Worm (Caenorhabditis elegans): ENCODE results near the gene Y57A10A.27.

The Y57A10A.27 gene

DNA sequence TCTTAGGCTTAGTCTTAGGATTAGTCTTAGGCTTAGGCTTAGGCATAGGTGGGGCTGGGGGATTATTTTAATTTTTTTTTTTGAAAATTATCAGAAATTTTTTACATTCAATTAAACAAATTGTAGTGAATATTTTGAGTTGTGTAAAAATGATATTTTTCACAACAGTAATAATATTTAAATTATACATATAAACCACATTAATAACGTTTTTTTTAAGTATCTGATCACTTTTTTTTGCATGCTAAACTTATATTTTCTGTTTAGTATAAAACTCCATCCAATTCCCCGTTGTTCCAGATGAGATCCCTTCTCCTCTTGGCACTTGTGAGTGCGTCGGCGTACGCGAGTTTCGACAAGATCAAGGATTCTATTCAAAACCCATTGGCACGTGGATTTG, 34.8 kb downstream of the Y57A10A.27 start, which contains the start of gene txdc-12.1:
Gene txdc-12.1 (plus strand): TSS at position 301 of the 400 bp plus-strand sequence.
- TF ChIP-seq nhr-11 (tag; optimal IDR thresholded peaks at IDR 0.05) (no peak), unc-62 (GFP tag; optimal IDR thresholded peaks at IDR 0.05) (no peak), crh-2 (tag; optimal IDR thresholded peaks at IDR 0.05) (no peak), unc-39 (tag; optimal IDR thresholded peaks at IDR 0.05) (no peak), Y55F3AM.14 (GFP tag; optimal IDR thresholded peaks at IDR 0.05) (no peak), nhr-77 (tag; optimal IDR thresholded peaks at IDR 0.05) (no peak), gmeb-1 (tag; optimal IDR thresholded peaks at IDR 0.05) (no peak), alr-1 (tag; optimal IDR thresholded peaks at IDR 0.05) (no peak), zag-1 (tag; optimal IDR thresholded peaks at IDR 0.05) (no peak), F13H6.1 (tag; optimal IDR thresholded peaks at IDR 0.05) (no peak), sem-4 (tag; optimal IDR thresholded peaks at IDR 0.05) (no peak), elt-1 (tag; optimal IDR thresholded peaks at IDR 0.05) (no peak), unc-55 (GFP tag; optimal IDR thresholded peaks at IDR 0.05) (no peak), blmp-1 (tag; optimal IDR thresholded peaks at IDR 0.05; ENCODE audit: insufficient read depth) (no peak), R02D3.7 (tag; optimal IDR thresholded peaks at IDR 0.05) (no peak), snpc-4 (tag; optimal IDR thresholded peaks at IDR 0.05) (no peak), dmd-4 (tag; optimal IDR thresholded peaks at IDR 0.05) (no peak), C34F6.9 (tag; optimal IDR thresholded peaks at IDR 0.05) (no peak)

ce11 chrII:12239449-12239848, 35.4 kb downstream of the Y57A10A.27 start:
- no peak for TF ChIP-seq nhr-11 (tag; optimal IDR thresholded peaks at IDR 0.05)
- no peak for TF ChIP-seq ztf-11 (tag; optimal IDR thresholded peaks at IDR 0.05)
- TF ChIP-seq zag-1 (tag; optimal IDR thresholded peaks at IDR 0.05), result no peak
- no peak for TF ChIP-seq skn-1 (tag; optimal IDR thresholded peaks at IDR 0.05)
- TF ChIP-seq blmp-1 (tag; optimal IDR thresholded peaks at IDR 0.05; ENCODE audit: insufficient read depth), result peak; percentile 96
- TF ChIP-seq peb-1 (tag; optimal IDR thresholded peaks at IDR 0.05), result no peak
- peak; percentile 50 for TF ChIP-seq elt-1 (tag; optimal IDR thresholded peaks at IDR 0.05)
- no peak for TF ChIP-seq nhr-77 (tag; optimal IDR thresholded peaks at IDR 0.05)
- no peak for TF ChIP-seq nhr-6 (tag; optimal IDR thresholded peaks at IDR 0.05)
- TF ChIP-seq R02D3.7 (tag; optimal IDR thresholded peaks at IDR 0.05), result no peak
- TF ChIP-seq lin-13 (GFP tag; optimal IDR thresholded peaks at IDR 0.05), result no peak
- no peak for TF ChIP-seq snpc-4 (tag; optimal IDR thresholded peaks at IDR 0.05)
- no peak for TF ChIP-seq ceh-82 (tag; optimal IDR thresholded peaks at IDR 0.05)
- no peak for TF ChIP-seq alr-1 (tag; optimal IDR thresholded peaks at IDR 0.05)
- no peak for TF ChIP-seq nhr-23 (tag; optimal IDR thresholded peaks at IDR 0.05)
- TF ChIP-seq egl-27 (tag; optimal IDR thresholded peaks at IDR 0.05), result no peak
- no peak for TF ChIP-seq sma-3 (GFP tag; optimal IDR thresholded peaks at IDR 0.05)
- no peak for TF ChIP-seq unc-62 (GFP tag; optimal IDR thresholded peaks at IDR 0.05)
- no peak for TF ChIP-seq lin-11 (tag; optimal IDR thresholded peaks at IDR 0.05)
- TF ChIP-seq nhr-129 (tag; optimal IDR thresholded peaks at IDR 0.05), result no peak
- TF ChIP-seq unc-39 (tag; optimal IDR thresholded peaks at IDR 0.05), result no peak
- TF ChIP-seq ztf-4 (tag; optimal IDR thresholded peaks at IDR 0.05), result no peak
- TF ChIP-seq aly-2 (tag; optimal IDR thresholded peaks at IDR 0.05), result no peak
- no peak for TF ChIP-seq ztf-1 (GFP tag; conservative IDR thresholded peaks at IDR 0.05)
- TF ChIP-seq lin-39 (tag; optimal IDR thresholded peaks at IDR 0.05), result no peak
- TF ChIP-seq ZK546.5 (tag; optimal IDR thresholded peaks at IDR 0.05), result no peak
- no peak for TF ChIP-seq crh-2 (tag; optimal IDR thresholded peaks at IDR 0.05)
- no peak for TF ChIP-seq mdl-1 (tag; optimal IDR thresholded peaks at IDR 0.05)
- TF ChIP-seq elt-3 (tag; optimal IDR thresholded peaks at IDR 0.05), result no peak
- TF ChIP-seq sem-4 (tag; optimal IDR thresholded peaks at IDR 0.05), result peak; percentile 51
- no peak for TF ChIP-seq sma-9 (GFP tag; optimal IDR thresholded peaks at IDR 0.05)
- TF ChIP-seq sma-9 (tag; optimal IDR thresholded peaks at IDR 0.05), result no peak
- TF ChIP-seq dmd-4 (tag; optimal IDR thresholded peaks at IDR 0.05), result no peak
- no peak for TF ChIP-seq F13H6.1 (tag; optimal IDR thresholded peaks at IDR 0.05)
- no peak for TF ChIP-seq gmeb-1 (tag; optimal IDR thresholded peaks at IDR 0.05)
- TF ChIP-seq ama-1 (optimal IDR thresholded peaks at IDR 0.05), result no peak
- no peak for TF ChIP-seq C34F6.9 (tag; optimal IDR thresholded peaks at IDR 0.05)
- peak; percentile 58 for TF ChIP-seq ceh-16 (tag; optimal IDR thresholded peaks at IDR 0.05)
- TF ChIP-seq mab-5 (tag; optimal IDR thresholded peaks at IDR 0.05), result no peak
- TF ChIP-seq nhr-12 (tag; optimal IDR thresholded peaks at IDR 0.05), result no peak
- no peak for TF ChIP-seq nhr-237 (tag; optimal IDR thresholded peaks at IDR 0.05)
- TF ChIP-seq mbf-1 (tag; optimal IDR thresholded peaks at IDR 0.05), result no peak
- TF ChIP-seq nhr-21 (tag; optimal IDR thresholded peaks at IDR 0.05), result peak; percentile 37
- TF ChIP-seq Y55F3AM.14 (GFP tag; optimal IDR thresholded peaks at IDR 0.05), result no peak
- no peak for TF ChIP-seq unc-55 (GFP tag; optimal IDR thresholded peaks at IDR 0.05)
- no peak for TF ChIP-seq nhr-10 (tag; optimal IDR thresholded peaks at IDR 0.05)
- peak; percentile 82 for TF ChIP-seq fos-1 (tag; optimal IDR thresholded peaks at IDR 0.05)
- TF ChIP-seq lsy-2 (tag; optimal IDR thresholded peaks at IDR 0.05), result peak in 1 of 2 experiments; percentile 28
- TF ChIP-seq nhr-25 (tag; optimal IDR thresholded peaks at IDR 0.05), result peak; percentile 84

All from whole organism, L2 larva.